Fruit fly (Drosophila melanogaster) whole organism, adult: ENCODE data around the gene Eip63E.

Source experiments
- CG11617 ChIP-seq: fragments of 200-800 bp; sonication (Bioruptor generic); optimal IDR thresholded peaks from 2 replicates; lab custom pipeline; 2017; ENCODE audit warnings: mild to moderate bottlenecking, missing biosample characterization, missing genetic modification reagents, missing genetic modification characterization
- CG12768 ChIP-seq: fragments of 200-800 bp; sonication (Bioruptor generic); optimal IDR thresholded peaks from 2 replicates; lab custom pipeline; 2017; ENCODE audit warnings: missing biosample characterization, missing genetic modification characterization, mild to moderate bottlenecking, moderate library complexity, missing genetic modification reagents
- CG7101 ChIP-seq: fragments of 200-800 bp; sonication (Bioruptor generic); optimal IDR thresholded peaks from 2 replicates; lab custom pipeline; 2018; ENCODE audit warnings: missing biosample characterization, mild to moderate bottlenecking, missing genetic modification characterization, moderate library complexity
- Clk ChIP-seq: fragments of 200-800 bp; sonication (Bioruptor generic); optimal IDR thresholded peaks from 2 replicates; lab custom pipeline; 2017; ENCODE audit warnings: missing biosample characterization, missing genetic modification characterization
- cic ChIP-seq: fragments of 200-800 bp; sonication (Bioruptor generic); optimal IDR thresholded peaks from 2 replicates; lab custom pipeline; 2017; ENCODE audit warnings: missing biosample characterization, mild to moderate bottlenecking, missing genetic modification characterization, moderate library complexity
- kay ChIP-seq: fragments of 200-800 bp; sonication (Bioruptor generic); peaks from one replicate; lab custom pipeline; 2016; ENCODE audit warnings: missing biosample characterization, missing genetic modification characterization, borderline replicate concordance
- ovo ChIP-seq: fragments of 200-800 bp; sonication (Bioruptor generic); optimal IDR thresholded peaks from 2 replicates; lab custom pipeline; 2016; ENCODE audit warnings: missing biosample characterization, missing genetic modification characterization

- no peak for TF ChIP-seq ovo (GFP tag; lab: Kevin White, UChicago)
- no peak for TF ChIP-seq Clk (GFP tag; lab: Kevin White, UChicago)
- TF ChIP-seq CG12768 (GFP tag; lab: Kevin White, UChicago), result no peak
- TF ChIP-seq cic (GFP tag; lab: Kevin White, UChicago), result no peak
- TF ChIP-seq CG11617 (GFP tag; lab: Kevin White, UChicago), result no peak
- no peak for TF ChIP-seq kay (GFP tag; lab: Kevin White, UChicago)
- TF ChIP-seq CG7101 (tag; lab: Kevin White, UChicago), result no peak
Observed at dm6 chr3L:3649527-3649926, 134.0 kb downstream of the Eip63E start.
